Worm (Caenorhabditis elegans): Measurements from ENCODE around the gene fbxb-58.
A peak's percentile ranks its signal among the peaks of the same experiment; 100 is the strongest.

The fbxb-58 gene

DNA sequence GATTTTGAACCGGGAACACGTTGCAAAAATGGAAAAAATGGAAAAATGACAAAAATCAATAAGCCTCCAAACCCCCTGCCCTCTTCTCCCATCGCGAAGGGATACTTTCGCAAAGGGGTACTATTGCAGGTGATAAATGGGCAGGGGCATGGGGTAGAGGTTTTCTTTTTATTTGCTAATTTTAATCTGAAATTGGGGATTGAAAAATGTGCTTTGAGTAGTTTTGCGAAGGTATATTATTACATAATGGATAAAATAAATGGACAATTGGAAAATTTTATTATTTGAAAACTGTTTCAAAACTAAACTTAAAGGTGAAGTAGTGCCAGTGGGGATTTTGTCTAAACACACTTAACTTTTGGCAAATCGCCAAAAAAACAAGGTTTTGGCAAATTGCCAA lies 924 bp upstream of the fbxb-58 start (continued):
- peak; percentile 95 for TF ChIP-seq F22D6.2 (tag; optimal IDR thresholded peaks at IDR 0.05)
- peak; percentile 96 for TF ChIP-seq F10E7.11 (tag; optimal IDR thresholded peaks at IDR 0.05)
- TF ChIP-seq cebp-1 (GFP tag; IDR thresholded peaks at IDR 0.05): peak; percentile 49
- TF ChIP-seq cebp-1 (tag; optimal IDR thresholded peaks at IDR 0.05): peak; percentile 97
- peak; percentile 99 for TF ChIP-seq ztf-26 (tag; optimal IDR thresholded peaks at IDR 0.05)
- TF ChIP-seq F39B2.1 (GFP tag; IDR thresholded peaks at IDR 0.05): no peak
- TF ChIP-seq unc-62 (GFP tag; optimal IDR thresholded peaks at IDR 0.05): no peak
- TF ChIP-seq ccch-3 (GFP tag; optimal IDR thresholded peaks at IDR 0.05): peak; percentile 89
- TF ChIP-seq hmg-1.2 (GFP tag; IDR thresholded peaks at IDR 0.05): peak; percentile 86
- peak; percentile 87 for TF ChIP-seq chd-7 (tag; optimal IDR thresholded peaks at IDR 0.05)
- peak; percentile 99 for TF ChIP-seq lin-40 (tag; optimal IDR thresholded peaks at IDR 0.05)
- TF ChIP-seq tbx-9 (tag; optimal IDR thresholded peaks at IDR 0.05; ENCODE audit: borderline replicate concordance): no peak
- no peak for TF ChIP-seq madf-8 (GFP tag; conservative IDR thresholded peaks at IDR 0.05)
- TF ChIP-seq atf-7 (tag; optimal IDR thresholded peaks at IDR 0.05): peak; percentile 97
- peak; percentile 96 for TF ChIP-seq rcor-1 (GFP tag; IDR thresholded peaks at IDR 0.05)
- TF ChIP-seq madf-6 (GFP tag; IDR thresholded peaks at IDR 0.05): no peak
- peak; percentile 98 for TF ChIP-seq dox-1 (GFP tag; IDR thresholded peaks at IDR 0.05)
- TF ChIP-seq sea-2 (GFP tag; IDR thresholded peaks at IDR 0.05): no peak
- peak; percentile 76 for TF ChIP-seq ztf-22 (GFP tag; optimal IDR thresholded peaks at IDR 0.05)
- TF ChIP-seq zim-3 (tag; optimal IDR thresholded peaks at IDR 0.05): peak; percentile 50
- no peak for TF ChIP-seq sdz-38 (tag; optimal IDR thresholded peaks at IDR 0.05)
- peak; percentile 72 for TF ChIP-seq athp-1 (tag; optimal IDR thresholded peaks at IDR 0.05)
- peak; percentile 58 for TF ChIP-seq mel-28 (tag; optimal IDR thresholded peaks at IDR 0.05; ENCODE audit: borderline replicate concordance)
- 0 out of 2 replicates have a peak, but pooled peaks have one; percentile 24 for TF ChIP-seq F33H1.4 (GFP tag; IDR thresholded peaks at IDR 0.05)
- 0 out of 2 replicates have a peak, but pooled peaks have one; percentile 86 for TF ChIP-seq nhr-120 (GFP tag; IDR thresholded peaks at IDR 0.05)
- TF ChIP-seq snpc-3.4 (tag; optimal IDR thresholded peaks at IDR 0.05): peak; percentile 27
- peak; percentile 14; the same call in 1 of the 2 replicates for TF ChIP-seq egrh-3 (GFP tag; IDR thresholded peaks at IDR 0.05)
- 0 out of 2 replicates have a peak, but pooled peaks have one; percentile 21 for TF ChIP-seq attf-3 (GFP tag; conservative IDR thresholded peaks at IDR 0.05)
- TF ChIP-seq B0019.2 (GFP tag; conservative IDR thresholded peaks at IDR 0.05): no peak
- TF ChIP-seq ceh-58 (GFP tag; IDR thresholded peaks at IDR 0.05): no peak
- no peak for TF ChIP-seq hrde-1 (tag; optimal IDR thresholded peaks at IDR 0.05; ENCODE audit: borderline replicate concordance)
- TF ChIP-seq cebp-2 (GFP tag; IDR thresholded peaks at IDR 0.05): peak; percentile 98
- peak; percentile 98 for TF ChIP-seq ceh-27 (GFP tag; optimal IDR thresholded peaks at IDR 0.05)
- TF ChIP-seq hsf-1 (GFP tag; IDR thresholded peaks at IDR 0.05): no peak
- TF ChIP-seq tbp1 (GFP tag; optimal IDR thresholded peaks at IDR 0.05): peak; percentile 79
- TF ChIP-seq tlf-1 (GFP tag; optimal IDR thresholded peaks at IDR 0.05): peak; percentile 97
- peak; percentile 93 for TF ChIP-seq C06A6.2 (GFP tag; conservative IDR thresholded peaks at IDR 0.05)
- no peak for TF ChIP-seq F55B11.4 (tag; optimal IDR thresholded peaks at IDR 0.05; ENCODE audit: borderline replicate concordance, insufficient read depth)
- TF ChIP-seq Y53G8AR.9 (GFP tag; conservative IDR thresholded peaks at IDR 0.05): peak; percentile 98
- no peak for TF ChIP-seq lsl-1 (GFP tag; optimal IDR thresholded peaks at IDR 0.05)
- peak; percentile 97 for TF ChIP-seq nfyb-1 (GFP tag; IDR thresholded peaks at IDR 0.05)
- TF ChIP-seq Y53F4B.3 (GFP tag; IDR thresholded peaks at IDR 0.05): no peak
- TF ChIP-seq snpc-4 (GFP tag; optimal IDR thresholded peaks at IDR 0.05): peak; percentile 10
- peak; percentile 51 to 79 (median 74) for TF ChIP-seq snpc-4 (tag; optimal IDR thresholded peaks at IDR 0.05)
- TF ChIP-seq zfh-2 (GFP tag; conservative IDR thresholded peaks at IDR 0.05): peak; percentile 77
- TF ChIP-seq rec-8 (tag; optimal IDR thresholded peaks at IDR 0.05): peak in 1 of 2 experiments; percentile 44
- TF ChIP-seq aptf-3 (GFP tag; IDR thresholded peaks at IDR 0.05): no peak
- no peak for TF ChIP-seq attf-6 (GFP tag; IDR thresholded peaks at IDR 0.05)

Data from whole organism, young adult.